Fruit fly (Drosophila melanogaster) whole organism, wandering third instar larva: ENCODE results near the gene euc.

Experiments used
- Dif ChIP-seq: fragments of 200-275, 200-300 bp; sonication (Bioruptor generic); optimal IDR thresholded peaks from 2 replicates; lab custom pipeline; 2018; ENCODE audit warnings: missing biosample characterization, missing genetic modification characterization; ENCODE audit not compliant: partially characterized antibody
- Hr78 ChIP-seq: fragments of >200 bp; optimal IDR thresholded peaks from 2 replicates; lab custom pipeline; 2017; ENCODE audit warnings: missing biosample characterization, missing genetic modification characterization
- Vsx2 ChIP-seq: fragments of 200-300, 225-300 bp; sonication (Bioruptor generic); optimal IDR thresholded peaks from 2 replicates; lab custom pipeline; 2018; ENCODE audit warnings: missing biosample characterization, missing genetic modification characterization; ENCODE audit not compliant: partially characterized antibody
- br ChIP-seq: fragments of 200-800 bp; sonication (Bioruptor generic); optimal IDR thresholded peaks from 2 replicates; lab custom pipeline; 2016; ENCODE audit warnings: missing biosample characterization, missing genetic modification characterization
- sv ChIP-seq: fragments of 200-800 bp; sonication (Bioruptor generic); optimal IDR thresholded peaks from 3 replicates; lab custom pipeline; 2016; ENCODE audit warnings: missing biosample characterization, missing genetic modification characterization

DNA sequence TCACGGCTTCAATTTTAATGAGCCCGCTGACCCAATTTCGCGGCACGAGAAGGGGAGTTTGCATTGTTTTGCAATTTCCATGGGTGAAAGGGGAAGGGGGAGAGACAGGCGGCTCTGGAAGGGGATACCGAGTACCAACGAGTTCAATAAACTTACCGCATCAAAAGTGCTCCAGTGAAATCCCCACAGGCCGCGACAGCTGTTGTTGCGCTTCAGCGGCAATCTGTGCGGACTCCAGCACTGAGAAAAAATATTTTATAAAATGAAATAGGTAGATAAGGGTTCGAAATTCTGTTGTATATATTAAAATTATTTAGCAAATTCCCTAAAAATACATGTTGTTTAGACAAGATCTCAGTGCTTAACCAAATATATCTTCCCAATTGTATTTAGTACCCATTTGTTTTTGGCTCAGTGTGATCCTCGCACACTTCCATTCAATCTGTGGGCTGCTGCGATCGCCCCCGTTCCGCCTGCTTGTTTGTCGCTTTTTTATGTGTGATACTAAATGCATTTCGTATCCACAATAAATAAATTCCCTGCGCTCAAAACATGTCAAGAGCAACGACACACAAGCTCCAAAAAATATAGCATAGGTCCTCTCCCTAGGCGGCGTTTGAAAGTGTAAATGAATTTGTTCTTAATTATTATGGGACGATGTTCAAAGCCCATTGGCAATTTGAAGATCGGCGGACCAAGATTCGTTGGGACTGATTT, 17.1 kb upstream of the euc start:
- TF ChIP-seq sv (GFP tag; lab: Kevin White, UChicago) (peak; percentile 51), br (peak; percentile 82), Vsx2 (no peak), Dif (GFP tag; lab: Kevin White, UChicago) (no peak), Hr78 (no peak)
